Fruit fly (Drosophila melanogaster) whole organism, embryonic: Measurements from ENCODE around the gene FASN2.

Experiments
- Antp ChIP-seq: fragments of 200-800 bp; sonication (Bioruptor generic); optimal IDR thresholded peaks from 3 replicates; lab custom pipeline; 2016; ENCODE audit warnings: missing biosample characterization, missing genetic modification characterization
- Atf3 ChIP-seq: fragments of 200-800 bp; sonication (Bioruptor generic); optimal IDR thresholded peaks from 3 replicates; lab custom pipeline; 2016; ENCODE audit warnings: missing biosample characterization, missing genetic modification characterization
- CG11560 ChIP-seq: fragments of 200-800 bp; sonication (Bioruptor generic); IDR thresholded peaks from 3 replicates; pipeline ENCODE4 v1.3.6; 2022; ENCODE audit warnings: missing biosample characterization, missing genetic modification characterization
- CG11696 ChIP-seq: fragments of 200-800 bp; sonication (Bioruptor generic); IDR thresholded peaks from 2 replicates; pipeline ENCODE4 v1.3.6; 2022; ENCODE audit warnings: missing biosample characterization, missing genetic modification characterization
- CG12155 ChIP-seq: fragments of 200-800 bp; sonication (Bioruptor generic); optimal IDR thresholded peaks from 3 replicates; lab custom pipeline; 2016; ENCODE audit warnings: missing biosample characterization, missing genetic modification characterization
- CG12744 ChIP-seq: fragments of 200-800 bp; sonication (Bioruptor generic); optimal IDR thresholded peaks from 2 replicates; lab custom pipeline; 2016; ENCODE audit warnings: missing biosample characterization, missing genetic modification characterization
- CG14441 ChIP-seq: fragments of 200-800 bp; sonication (Bioruptor generic); IDR thresholded peaks from 2 replicates; pipeline ENCODE4 v1.3.6; 2022; ENCODE audit warnings: missing biosample characterization, missing genetic modification characterization
- CG14710 ChIP-seq: fragments of 200-800 bp; sonication (Bioruptor generic); optimal IDR thresholded peaks from 3 replicates; lab custom pipeline; 2019; ENCODE audit warnings: missing biosample characterization, mild to moderate bottlenecking, missing genetic modification characterization, moderate library complexity
- CG15479 ChIP-seq: fragments of 200-800 bp; sonication (Bioruptor generic); optimal IDR thresholded peaks from 3 replicates; lab custom pipeline; 2019; ENCODE audit warnings: missing biosample characterization, mild to moderate bottlenecking, missing genetic modification characterization, moderate library complexity
- CG15514 ChIP-seq: fragments of 200-800 bp; sonication (Bioruptor generic); optimal IDR thresholded peaks from 3 replicates; lab custom pipeline; 2017; ENCODE audit warnings: missing biosample characterization, missing genetic modification characterization, mild to moderate bottlenecking, moderate library complexity, missing genetic modification reagents
- CG15696 ChIP-seq: fragments of 200-800 bp; sonication (Bioruptor generic); optimal IDR thresholded peaks from 2 replicates; lab custom pipeline; 2019; ENCODE audit warnings: missing biosample characterization, mild to moderate bottlenecking, missing genetic modification characterization, moderate library complexity
- CG17186 ChIP-seq: fragments of 200-800 bp; sonication (Bioruptor generic); optimal IDR thresholded peaks from 3 replicates; lab custom pipeline; 2017; ENCODE audit warnings: missing biosample characterization, missing genetic modification reagents, missing genetic modification characterization
- CG18599 ChIP-seq: fragments of 200-800 bp; sonication (Bioruptor generic); optimal IDR thresholded peaks from 3 replicates; lab custom pipeline; 2017; ENCODE audit warnings: missing biosample characterization, missing genetic modification characterization, mild to moderate bottlenecking, moderate library complexity, missing genetic modification reagents
- CG2889 ChIP-seq: fragments of 200-800 bp; sonication (Bioruptor generic); IDR thresholded peaks from 3 replicates; pipeline ENCODE4 v1.3.6; 2022; ENCODE audit warnings: missing biosample characterization, missing genetic modification characterization
- CG3163 ChIP-seq: fragments of 200-800 bp; sonication (Bioruptor generic); optimal IDR thresholded peaks from 3 replicates; lab custom pipeline; 2016; ENCODE audit warnings: missing biosample characterization, missing genetic modification characterization
- CG3995 ChIP-seq: fragments of 200-800 bp; sonication (Bioruptor generic); optimal IDR thresholded peaks from 3 replicates; lab custom pipeline; 2016; ENCODE audit warnings: missing biosample characterization, missing genetic modification characterization
- CG4328 ChIP-seq: fragments of 200-800 bp; sonication (Bioruptor generic); optimal IDR thresholded peaks from 3 replicates; lab custom pipeline; 2017; ENCODE audit warnings: missing biosample characterization, missing genetic modification reagents, missing genetic modification characterization
- CG4360 ChIP-seq: fragments of 200-800 bp; sonication (Bioruptor generic); IDR thresholded peaks from 2 replicates; pipeline ENCODE4 v1.3.6; 2022; ENCODE audit warnings: missing biosample characterization, missing genetic modification characterization
- CG4820 ChIP-seq: fragments of 200-800 bp; sonication (Bioruptor generic); optimal IDR thresholded peaks from 3 replicates; lab custom pipeline; 2016; ENCODE audit warnings: missing biosample characterization, missing genetic modification characterization
- CG7372 ChIP-seq: fragments of 200-800 bp; sonication (Bioruptor generic); IDR thresholded peaks from 2 replicates; pipeline ENCODE4 v1.3.6; 2022; ENCODE audit warnings: missing biosample characterization, missing genetic modification characterization
- CG8765 ChIP-seq: fragments of 200-800 bp; sonication (Bioruptor generic); IDR thresholded peaks from 2 replicates; pipeline ENCODE4 v1.3.6; 2022; ENCODE audit warnings: missing biosample characterization, missing genetic modification characterization
- CG8924 ChIP-seq: fragments of 200-800 bp; optimal IDR thresholded peaks from 3 replicates; lab custom pipeline; 2019; ENCODE audit warnings: missing biosample characterization, mild to moderate bottlenecking, missing genetic modification characterization, moderate library complexity
- CG9797 ChIP-seq: fragments of 200-800 bp; sonication (Bioruptor generic); optimal IDR thresholded peaks from 3 replicates; lab custom pipeline; 2018; ENCODE audit warnings: missing biosample characterization, mild to moderate bottlenecking, missing genetic modification characterization
- Camta ChIP-seq: fragments of 200-800 bp; sonication (Bioruptor generic); optimal IDR thresholded peaks from 2 replicates; lab custom pipeline; 2016; ENCODE audit warnings: missing biosample characterization, missing genetic modification characterization
- Dek ChIP-seq: fragments of 200-800 bp; sonication (Bioruptor generic); optimal IDR thresholded peaks from 3 replicates; lab custom pipeline; 2019; ENCODE audit warnings: missing biosample characterization, mild to moderate bottlenecking, missing genetic modification characterization, moderate library complexity
- Doc3 ChIP-seq: fragments of 200-800 bp; sonication (Bioruptor generic); IDR thresholded peaks from 3 replicates; pipeline ENCODE4 v1.3.6; 2022; ENCODE audit warnings: missing biosample characterization, missing genetic modification characterization; ENCODE audit not compliant: partially characterized antibody
- Dp ChIP-seq: fragments of 200-800 bp; sonication (Bioruptor generic); optimal IDR thresholded peaks from 2 replicates; lab custom pipeline; 2018; ENCODE audit warnings: missing biosample characterization, mild to moderate bottlenecking, missing genetic modification characterization, moderate library complexity
- E2f2 ChIP-seq: fragments of 200-800 bp; sonication (Bioruptor generic); IDR thresholded peaks from 2 replicates; pipeline ENCODE4 v1.3.6; 2022; ENCODE audit warnings: missing biosample characterization, missing genetic modification characterization
- Ets65A ChIP-seq: fragments of 200-800 bp; sonication (Bioruptor generic); peaks from one replicate; lab custom pipeline; 2016; ENCODE audit warnings: missing biosample characterization, missing genetic modification characterization
- HLH4C ChIP-seq: fragments of 200-800 bp; sonication (Bioruptor generic); IDR thresholded peaks from 3 replicates; pipeline ENCODE4 v1.3.6; 2022; ENCODE audit warnings: missing biosample characterization, missing genetic modification characterization; ENCODE audit not compliant: partially characterized antibody
- Hr39 ChIP-seq: fragments of >200 bp; optimal IDR thresholded peaks from 2 replicates; lab custom pipeline; 2017
- Hr78 ChIP-seq, 2 experiments: fragments of 200-800 bp in 1 of 2; fragments of >200 bp in 1 of 2; sonication (Bioruptor generic) in 1 of 2; optimal IDR thresholded peaks; 2 replicates each; lab custom pipeline; 2017 to 2019; ENCODE audit warnings: missing biosample characterization in 2 of 2, missing genetic modification characterization in 2 of 2, mild to moderate bottlenecking in 1 of 2, moderate library complexity in 1 of 2
- Hsf ChIP-seq: fragments of 200-800 bp; sonication (Bioruptor generic); optimal IDR thresholded peaks from 3 replicates; lab custom pipeline; 2016; ENCODE audit warnings: missing biosample characterization, missing genetic modification characterization
- MESR4 ChIP-seq: fragments of 200-800 bp; sonication (Bioruptor generic); optimal IDR thresholded peaks from 2 replicates; lab custom pipeline; 2018; ENCODE audit warnings: missing biosample characterization, mild to moderate bottlenecking, missing genetic modification characterization, moderate library complexity
- Med ChIP-seq: fragments of 200-800 bp; sonication (Bioruptor generic); peaks from one replicate; lab custom pipeline; 2016; ENCODE audit warnings: missing biosample characterization, missing genetic modification characterization, mild to moderate bottlenecking, inconsistent platforms, moderate library complexity
- Meics ChIP-seq: fragments of 200-800 bp; sonication (Bioruptor generic); optimal IDR thresholded peaks from 2 replicates; lab custom pipeline; 2017; ENCODE audit warnings: missing biosample characterization, mild to moderate bottlenecking, missing genetic modification characterization
- NFAT ChIP-seq: fragments of 200-800 bp; sonication (Bioruptor generic); IDR thresholded peaks from 2 replicates; pipeline ENCODE4 v1.3.6; 2022; ENCODE audit warnings: missing biosample characterization, missing genetic modification characterization
- Neu2 ChIP-seq: fragments of 200-800 bp; sonication (Bioruptor generic); optimal IDR thresholded peaks from 3 replicates; lab custom pipeline; 2016; ENCODE audit warnings: missing biosample characterization, missing genetic modification characterization, borderline replicate concordance
- Nf-YB ChIP-seq: fragments of 200-800 bp; sonication (Bioruptor generic); optimal IDR thresholded peaks from 3 replicates; lab custom pipeline; 2019; ENCODE audit warnings: missing biosample characterization, mild to moderate bottlenecking, missing genetic modification characterization, moderate library complexity
- Six4 ChIP-seq: fragments of 200-800 bp; sonication (Bioruptor generic); optimal IDR thresholded peaks from 2 replicates; lab custom pipeline; 2016; ENCODE audit warnings: missing biosample characterization, missing genetic modification characterization
- amos ChIP-seq: fragments of 200-800 bp; sonication (Bioruptor generic); IDR thresholded peaks from 2 replicates; pipeline ENCODE4 v1.3.6; 2022; ENCODE audit warnings: missing biosample characterization, missing genetic modification characterization; ENCODE audit not compliant: partially characterized antibody
- aop ChIP-seq: fragments of 200-800 bp; sonication (Bioruptor generic); IDR thresholded peaks from 2 replicates; pipeline ENCODE4 v1.3.6; 2022; ENCODE audit warnings: missing biosample characterization, missing genetic modification characterization
- ato ChIP-seq: fragments of 200-800 bp; sonication (Bioruptor generic); IDR thresholded peaks from 2 replicates; pipeline ENCODE4 v1.3.6; 2022; ENCODE audit warnings: missing biosample characterization, missing genetic modification characterization; ENCODE audit not compliant: partially characterized antibody
- bowl ChIP-seq: fragments of 200-800 bp; sonication (Bioruptor generic); IDR thresholded peaks from 2 replicates; pipeline ENCODE4 v1.3.6; 2022; ENCODE audit warnings: missing biosample characterization, missing genetic modification characterization
- ci ChIP-seq: fragments of 200-800 bp; sonication (Bioruptor generic); IDR thresholded peaks from 3 replicates; pipeline ENCODE4 v1.3.6; 2022; ENCODE audit warnings: missing biosample characterization, missing genetic modification characterization
- dimm ChIP-seq: fragments of 200-800 bp; sonication (Bioruptor generic); IDR thresholded peaks from 2 replicates; pipeline ENCODE4 v1.3.6; 2022; ENCODE audit warnings: missing biosample characterization, missing genetic modification characterization
- emc ChIP-seq: fragments of 200-800 bp; sonication (Bioruptor generic); optimal IDR thresholded peaks from 2 replicates; lab custom pipeline; 2016; ENCODE audit warnings: missing biosample characterization, missing genetic modification characterization
- her ChIP-seq: fragments of 200-800 bp; sonication (Bioruptor generic); optimal IDR thresholded peaks from 2 replicates; lab custom pipeline; 2016; ENCODE audit warnings: missing biosample characterization, missing genetic modification characterization
- sd ChIP-seq: fragments of 200-800 bp; sonication (Bioruptor generic); optimal IDR thresholded peaks from 3 replicates; lab custom pipeline; 2018; ENCODE audit warnings: missing biosample characterization, mild to moderate bottlenecking, missing genetic modification characterization, moderate library complexity
- trem ChIP-seq: fragments of 200-800 bp; optimal IDR thresholded peaks from 3 replicates; lab custom pipeline; 2019; ENCODE audit warnings: missing biosample characterization, mild to moderate bottlenecking, missing genetic modification characterization, moderate library complexity
- trh ChIP-seq: fragments of 200-800 bp; sonication (Bioruptor generic); optimal IDR thresholded peaks from 2 replicates; lab custom pipeline; 2016; ENCODE audit warnings: missing biosample characterization, missing genetic modification characterization
- tup ChIP-seq: fragments of 200-800 bp; sonication (Bioruptor generic); optimal IDR thresholded peaks from 2 replicates; lab custom pipeline; 2016; ENCODE audit warnings: missing biosample characterization, mild to moderate bottlenecking, missing genetic modification characterization, moderate library complexity

Gene FASN2

dm6 chr2L:3092535-3092934, 48.8 kb downstream of the FASN2 start (continued):
- TF ChIP-seq CG3163 (GFP tag; lab: Kevin White, UChicago) (no peak), Meics (GFP tag; lab: Kevin White, UChicago) (peak; percentile 30), CG15696 (tag; lab: Kevin White, UChicago) (no peak), CG4360 (GFP tag; lab: Robert Waterston, UW) (no peak), dimm (GFP tag; lab: Robert Waterston, UW) (no peak), Dp (GFP tag; lab: Kevin White, UChicago) (no peak), bowl (GFP tag; lab: Robert Waterston, UW) (no peak), Med (GFP tag; lab: Kevin White, UChicago) (peak; percentile 78), ato (GFP tag; lab: Robert Waterston, UW) (no peak), amos (GFP tag; lab: Robert Waterston, UW) (no peak), ci (GFP tag; lab: Robert Waterston, UW) (peak; percentile 51; the same call in 1 of the 3 replicates), NFAT (GFP tag; lab: Robert Waterston, UW) (no peak), CG8765 (GFP tag; lab: Robert Waterston, UW) (no peak), CG2889 (GFP tag; lab: Robert Waterston, UW) (no peak), CG18599 (GFP tag; lab: Kevin White, UChicago) (peak; percentile 44), Nf-YB (GFP tag; lab: Kevin White, UChicago) (no peak), emc (GFP tag; lab: Kevin White, UChicago) (no peak), Doc3 (GFP tag; lab: Robert Waterston, UW) (no peak), Ets65A (peak; percentile 38), CG4820 (GFP tag; lab: Kevin White, UChicago) (no peak), HLH4C (GFP tag; lab: Robert Waterston, UW) (no peak), Hsf (GFP tag; lab: Kevin White, UChicago) (peak; percentile 17), aop (GFP tag; lab: Robert Waterston, UW) (no peak), Hr78 (GFP tag; optimal IDR thresholded peaks at IDR 0.05; lab: Kevin White, UChicago) (no peak), trh (GFP tag; lab: Kevin White, UChicago) (no peak), Camta (no peak), her (GFP tag; lab: Kevin White, UChicago) (no peak), Atf3 (no peak), CG15514 (GFP tag; lab: Kevin White, UChicago) (peak; percentile 14), Hr39 (lab: Kevin White, UChicago) (no peak), CG14710 (no peak), trem (tag; lab: Kevin White, UChicago) (no peak), Dek (peak; percentile 41), sd (tag; lab: Kevin White, UChicago) (no peak), CG8924 (tag; lab: Kevin White, UChicago) (no peak), CG3995 (GFP tag; lab: Kevin White, UChicago) (no peak), CG17186 (no peak), CG14441 (GFP tag; lab: Robert Waterston, UW) (peak; percentile 66), MESR4 (GFP tag; lab: Kevin White, UChicago) (no peak), tup (no peak), CG12744 (GFP tag; lab: Kevin White, UChicago) (no peak), CG4328 (GFP tag; lab: Kevin White, UChicago) (no peak), CG12155 (GFP tag; lab: Kevin White, UChicago) (peak; percentile 19), CG11560 (tag; lab: Robert Waterston, UW) (no peak), Antp (GFP tag; lab: Kevin White, UChicago) (no peak), CG9797 (GFP tag; lab: Kevin White, UChicago) (no peak), CG15479 (GFP tag; lab: Kevin White, UChicago) (no peak), CG11696 (GFP tag; lab: Robert Waterston, UW) (no peak), E2f2 (GFP tag; lab: Robert Waterston, UW) (peak; percentile 37; the same call in 1 of the 2 replicates), Neu2 (GFP tag; lab: Kevin White, UChicago) (no peak), Six4 (GFP tag; lab: Kevin White, UChicago) (no peak), CG7372 (GFP tag; lab: Robert Waterston, UW) (no peak)
